Fruit fly (Drosophila melanogaster): ENCODE measurements around the gene CG44838.

CG44838 gene

DNA sequence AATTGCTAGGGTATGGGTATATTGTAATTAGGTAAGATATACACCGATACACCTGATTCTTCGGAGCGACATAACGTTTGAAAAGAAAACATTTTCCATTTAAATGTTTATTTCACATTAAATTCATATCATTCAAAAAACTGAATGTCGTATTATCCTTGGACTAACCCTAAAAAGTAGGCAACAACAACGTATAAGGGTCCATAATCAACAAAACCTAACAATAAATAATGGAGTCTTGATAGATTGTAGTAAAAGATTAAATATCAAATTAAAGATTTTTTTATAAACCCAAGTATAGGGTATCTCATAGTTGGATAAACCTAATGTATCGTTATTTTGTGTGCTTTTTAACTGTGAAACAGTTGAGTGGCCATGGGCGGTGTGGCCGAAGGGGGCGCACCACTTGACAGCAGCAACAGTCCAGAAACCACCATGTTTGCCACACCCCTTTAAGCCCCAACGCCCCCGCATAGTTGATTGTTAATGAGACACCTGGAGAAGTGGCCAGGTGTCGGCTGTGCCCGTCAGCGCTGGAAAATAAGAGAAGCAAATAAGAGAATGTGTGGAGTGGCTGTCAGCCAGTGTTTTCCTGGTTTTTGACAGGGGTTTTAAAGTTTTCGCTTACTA, 7.5 kb downstream of the CG44838 start:
- TF ChIP-seq CG10348 (GFP tag; IDR thresholded peaks at IDR 0.05) (no peak), gl (tag; optimal IDR thresholded peaks at IDR 0.05) (no peak), CG17806 (tag; optimal IDR thresholded peaks at IDR 0.05) (no peak), Ets98B (GFP tag; IDR thresholded peaks at IDR 0.05) (no peak), CG8159 (tag; optimal IDR thresholded peaks at IDR 0.05) (peak; percentile 18), Pif1A (GFP tag; optimal IDR thresholded peaks at IDR 0.05) (peak; percentile 27), Pif1B (GFP tag; optimal IDR thresholded peaks at IDR 0.05) (no peak), EcR (GFP tag; optimal IDR thresholded peaks at IDR 0.05) (no peak), D1 (tag; optimal IDR thresholded peaks at IDR 0.05) (no peak), CG8301 (tag; optimal IDR thresholded peaks at IDR 0.05) (no peak), Snoo (tag; optimal IDR thresholded peaks at IDR 0.05) (no peak), CG14655 (GFP tag; optimal IDR thresholded peaks at IDR 0.05) (no peak), CG34367 (tag; optimal IDR thresholded peaks at IDR 0.05) (no peak), CG12605 (GFP tag; IDR thresholded peaks at IDR 0.05) (no peak), CG32121 (GFP tag; IDR thresholded peaks at IDR 0.05) (no peak), CG9948 (tag; optimal IDR thresholded peaks at IDR 0.05) (peak; percentile 10)

- no peak for TF ChIP-seq CG15710 (tag; optimal IDR thresholded peaks at IDR 0.05)
- TF ChIP-seq CG8159 (tag; optimal IDR thresholded peaks at IDR 0.05), result no peak
- no peak for TF ChIP-seq CG12605 (GFP tag; IDR thresholded peaks at IDR 0.05)
- TF ChIP-seq Pif1A (GFP tag; optimal IDR thresholded peaks at IDR 0.05), result no peak
- TF ChIP-seq EcR (GFP tag; optimal IDR thresholded peaks at IDR 0.05), result no peak
- no peak for TF ChIP-seq D1 (tag; optimal IDR thresholded peaks at IDR 0.05)
- TF ChIP-seq Ets98B (GFP tag; IDR thresholded peaks at IDR 0.05), result no peak
- no peak for TF ChIP-seq CG34367 (tag; optimal IDR thresholded peaks at IDR 0.05)
- no peak for TF ChIP-seq CG4496 (GFP tag; IDR thresholded peaks at IDR 0.05)
Observed at dm6 chr3L:9469079-9469478, 8.2 kb downstream of the CG44838 start.

DNA sequence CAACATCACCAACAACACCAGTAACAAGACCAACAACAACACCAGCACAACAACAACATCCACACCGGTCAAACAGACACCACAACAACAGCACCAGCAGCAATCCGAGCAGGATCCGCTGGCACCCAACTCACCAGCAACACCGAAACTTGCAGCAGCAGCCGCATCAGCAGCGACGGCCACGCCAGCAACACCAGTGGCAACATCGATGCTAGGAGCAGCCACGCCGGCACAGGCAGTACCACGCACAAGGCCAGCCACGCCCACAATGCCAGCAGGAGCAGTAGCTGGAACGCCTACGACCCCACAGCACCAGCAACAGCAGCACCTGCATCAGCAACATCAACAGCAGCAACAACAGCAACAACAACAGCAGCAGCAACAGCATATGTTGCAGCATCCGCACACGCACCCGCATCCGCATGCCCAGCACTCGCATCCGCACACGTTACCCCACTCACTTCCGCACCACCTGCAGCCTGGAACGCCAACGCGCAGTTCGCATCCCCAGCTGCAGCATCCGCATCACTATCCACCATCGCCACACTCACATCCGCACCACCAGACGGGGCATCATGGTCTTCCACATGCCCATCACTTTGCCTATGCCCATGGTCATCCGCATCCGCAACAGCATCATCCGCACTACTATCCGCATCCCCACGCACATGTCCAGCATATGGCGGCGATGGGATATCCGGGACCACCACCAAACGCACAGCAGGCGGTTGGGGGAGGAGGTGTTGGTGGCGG, 10.5 kb downstream of the CG44838 start:
- TF ChIP-seq fd96Ca (GFP tag; IDR thresholded peaks at IDR 0.05) (no peak), CG17806 (tag; optimal IDR thresholded peaks at IDR 0.05) (no peak), CG15710 (tag; optimal IDR thresholded peaks at IDR 0.05) (no peak), gl (tag; optimal IDR thresholded peaks at IDR 0.05) (no peak), CG12605 (GFP tag; IDR thresholded peaks at IDR 0.05) (no peak), CG9948 (tag; optimal IDR thresholded peaks at IDR 0.05) (no peak), Pif1A (GFP tag; optimal IDR thresholded peaks at IDR 0.05) (no peak), Pif1B (GFP tag; optimal IDR thresholded peaks at IDR 0.05) (no peak), CG32121 (GFP tag; IDR thresholded peaks at IDR 0.05) (no peak), CG8301 (tag; optimal IDR thresholded peaks at IDR 0.05) (no peak)

DNA sequence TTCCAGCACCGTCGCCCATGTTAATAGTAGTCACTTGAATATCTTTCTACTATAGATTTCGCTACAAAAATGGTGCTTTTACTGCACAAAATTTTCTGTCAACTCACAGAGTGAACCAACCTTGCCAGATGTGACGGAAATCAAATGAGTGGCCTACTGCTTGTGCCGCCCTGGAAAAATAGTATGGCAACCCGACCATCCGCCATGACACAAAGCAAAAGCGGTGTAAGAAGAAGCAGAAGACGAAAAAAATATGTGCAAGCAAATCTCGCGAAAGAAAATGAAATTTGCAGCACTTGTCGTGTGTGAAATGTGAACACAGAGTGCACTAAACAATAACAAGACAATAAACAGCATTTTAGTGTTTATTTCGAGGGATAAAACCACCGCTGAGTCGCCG, 16.0 kb downstream of the CG44838 start, which contains the start of the genes Uch-L5 and Jarid2:
TSS of gene Uch-L5 (minus strand) at position 137 of the 400 bp plus-strand sequence.
TSS of gene Jarid2 (plus strand) at position 210 of the 400 bp plus-strand sequence.
- peak; percentile 23 for TF ChIP-seq CG17806 (tag; optimal IDR thresholded peaks at IDR 0.05)
- TF ChIP-seq Snoo (tag; optimal IDR thresholded peaks at IDR 0.05), result peak; percentile 39
- TF ChIP-seq D1 (tag; optimal IDR thresholded peaks at IDR 0.05), result no peak
- TF ChIP-seq CG12605 (GFP tag; IDR thresholded peaks at IDR 0.05), result peak; percentile 46
- TF ChIP-seq Ets98B (GFP tag; IDR thresholded peaks at IDR 0.05), result peak; percentile 39

- no peak for TF ChIP-seq CG8301 (tag; optimal IDR thresholded peaks at IDR 0.05)
- no peak for TF ChIP-seq CG32121 (GFP tag; IDR thresholded peaks at IDR 0.05)
- TF ChIP-seq CG10348 (GFP tag; IDR thresholded peaks at IDR 0.05), result no peak
- no peak for TF ChIP-seq CG14655 (GFP tag; optimal IDR thresholded peaks at IDR 0.05)
- TF ChIP-seq CG34367 (tag; optimal IDR thresholded peaks at IDR 0.05), result no peak
- TF ChIP-seq rn (GFP tag; IDR thresholded peaks at IDR 0.05), result no peak
- TF ChIP-seq Ets98B (GFP tag; IDR thresholded peaks at IDR 0.05), result no peak
- TF ChIP-seq CG8159 (tag; optimal IDR thresholded peaks at IDR 0.05), result no peak
- TF ChIP-seq CG4496 (GFP tag; IDR thresholded peaks at IDR 0.05), result no peak
- no peak for TF ChIP-seq Pif1B (GFP tag; optimal IDR thresholded peaks at IDR 0.05)
- TF ChIP-seq Pif1A (GFP tag; optimal IDR thresholded peaks at IDR 0.05), result no peak
- TF ChIP-seq CG17806 (tag; optimal IDR thresholded peaks at IDR 0.05), result no peak
- TF ChIP-seq EcR (GFP tag; optimal IDR thresholded peaks at IDR 0.05), result no peak
- no peak for TF ChIP-seq CG9948 (tag; optimal IDR thresholded peaks at IDR 0.05)
- no peak for TF ChIP-seq D1 (tag; optimal IDR thresholded peaks at IDR 0.05)
- no peak for TF ChIP-seq Snoo (tag; optimal IDR thresholded peaks at IDR 0.05)
Observed at dm6 chr3L:9487586-9487985, 26.7 kb downstream of the CG44838 start, which contains the start of gene pall. Gene pall (minus strand): TSS chr3L:9487790.

dm6 chr3L:9489133-9489532, 28.3 kb downstream of the CG44838 start, which contains the start of gene CG32036:
Gene CG32036 (minus strand): TSS chr3L:9489233.
- TF ChIP-seq CG15710 (tag; optimal IDR thresholded peaks at IDR 0.05), result no peak
- TF ChIP-seq gl (tag; optimal IDR thresholded peaks at IDR 0.05), result no peak
- TF ChIP-seq D1 (tag; optimal IDR thresholded peaks at IDR 0.05), result no peak
- TF ChIP-seq CG4496 (GFP tag; IDR thresholded peaks at IDR 0.05), result peak; percentile 12; the same call in 1 of the 3 replicates
